Fruit fly (Drosophila melanogaster) whole organism, adult: ENCODE measurements around the gene Rala.

ENCODE experiments used
- CG11617 ChIP-seq: fragments of 200-800 bp; sonication (Bioruptor generic); optimal IDR thresholded peaks from 2 replicates; lab custom pipeline; 2017; ENCODE audit warnings: mild to moderate bottlenecking, missing biosample characterization, missing genetic modification reagents, missing genetic modification characterization
- CG12768 ChIP-seq: fragments of 200-800 bp; sonication (Bioruptor generic); optimal IDR thresholded peaks from 2 replicates; lab custom pipeline; 2017; ENCODE audit warnings: missing biosample characterization, missing genetic modification characterization, mild to moderate bottlenecking, moderate library complexity, missing genetic modification reagents
- CG14711 ChIP-seq: fragments of 200-800 bp; sonication (Bioruptor generic); optimal IDR thresholded peaks from 2 replicates; lab custom pipeline; 2018; ENCODE audit warnings: missing biosample characterization, mild to moderate bottlenecking, missing genetic modification characterization, moderate library complexity
- CG1620 ChIP-seq: fragments of 200-800 bp; sonication (Bioruptor generic); optimal IDR thresholded peaks from 2 replicates; lab custom pipeline; 2016; ENCODE audit warnings: missing biosample characterization, missing genetic modification characterization
- CG33017 ChIP-seq: fragments of 200-800 bp; sonication (Bioruptor generic); optimal IDR thresholded peaks from 2 replicates; lab custom pipeline; 2018; ENCODE audit warnings: missing biosample characterization, mild to moderate bottlenecking, missing genetic modification characterization, moderate library complexity
- CG5204 ChIP-seq: fragments of 200-800 bp; sonication (Bioruptor generic); optimal IDR thresholded peaks from 2 replicates; lab custom pipeline; 2016; ENCODE audit warnings: missing biosample characterization, missing genetic modification characterization
- CG7045 ChIP-seq: fragments of 200-800 bp; sonication (Bioruptor generic); optimal IDR thresholded peaks from 2 replicates; lab custom pipeline; 2017; ENCODE audit warnings: missing biosample characterization, mild to moderate bottlenecking, missing genetic modification characterization
- CG7101 ChIP-seq: fragments of 200-800 bp; sonication (Bioruptor generic); optimal IDR thresholded peaks from 2 replicates; lab custom pipeline; 2018; ENCODE audit warnings: missing biosample characterization, mild to moderate bottlenecking, missing genetic modification characterization, moderate library complexity
- Clk ChIP-seq: fragments of 200-800 bp; sonication (Bioruptor generic); optimal IDR thresholded peaks from 2 replicates; lab custom pipeline; 2017; ENCODE audit warnings: missing biosample characterization, missing genetic modification characterization
- Crg-1 ChIP-seq: fragments of 200-800 bp; sonication (Bioruptor generic); optimal IDR thresholded peaks from 2 replicates; lab custom pipeline; 2016; ENCODE audit warnings: missing biosample characterization, missing genetic modification characterization
- Hr96 ChIP-seq: fragments of 200-800 bp; sonication (Bioruptor generic); optimal IDR thresholded peaks from 2 replicates; lab custom pipeline; 2016; ENCODE audit warnings: missing biosample characterization, missing genetic modification characterization
- Mnt ChIP-seq: fragments of 200-800 bp; sonication (Bioruptor generic); optimal IDR thresholded peaks from 2 replicates; lab custom pipeline; 2016; ENCODE audit warnings: missing biosample characterization, mild to moderate bottlenecking, missing genetic modification characterization
- bab1 ChIP-seq: fragments of 200-800 bp; sonication (Bioruptor generic); optimal IDR thresholded peaks from 3 replicates; lab custom pipeline; 2019; ENCODE audit warnings: missing biosample characterization, mild to moderate bottlenecking, missing genetic modification characterization, moderate library complexity
- cic ChIP-seq: fragments of 200-800 bp; sonication (Bioruptor generic); optimal IDR thresholded peaks from 2 replicates; lab custom pipeline; 2017; ENCODE audit warnings: missing biosample characterization, mild to moderate bottlenecking, missing genetic modification characterization, moderate library complexity
- cnc ChIP-seq, 2 experiments: fragments of >200 bp; optimal IDR thresholded peaks; 2 replicates each; lab custom pipeline; 2017
- kay ChIP-seq: fragments of 200-800 bp; sonication (Bioruptor generic); peaks from one replicate; lab custom pipeline; 2016; ENCODE audit warnings: missing biosample characterization, missing genetic modification characterization, borderline replicate concordance
- ovo ChIP-seq: fragments of 200-800 bp; sonication (Bioruptor generic); optimal IDR thresholded peaks from 2 replicates; lab custom pipeline; 2016; ENCODE audit warnings: missing biosample characterization, missing genetic modification characterization
- pad ChIP-seq: fragments of 200-800 bp; sonication (Bioruptor generic); optimal IDR thresholded peaks from 3 replicates; lab custom pipeline; 2017; ENCODE audit warnings: missing biosample characterization, missing genetic modification characterization, mild to moderate bottlenecking, moderate library complexity, missing genetic modification reagents
- tj ChIP-seq: fragments of 200-800 bp; sonication (Bioruptor generic); optimal IDR thresholded peaks from 3 replicates; lab custom pipeline; 2017; ENCODE audit warnings: missing biosample characterization, mild to moderate bottlenecking, missing genetic modification characterization, moderate library complexity
- toe ChIP-seq: fragments of 200-800 bp; sonication (Bioruptor generic); optimal IDR thresholded peaks from 2 replicates; lab custom pipeline; 2016; ENCODE audit warnings: missing biosample characterization, missing genetic modification characterization

Gene Rala

DNA sequence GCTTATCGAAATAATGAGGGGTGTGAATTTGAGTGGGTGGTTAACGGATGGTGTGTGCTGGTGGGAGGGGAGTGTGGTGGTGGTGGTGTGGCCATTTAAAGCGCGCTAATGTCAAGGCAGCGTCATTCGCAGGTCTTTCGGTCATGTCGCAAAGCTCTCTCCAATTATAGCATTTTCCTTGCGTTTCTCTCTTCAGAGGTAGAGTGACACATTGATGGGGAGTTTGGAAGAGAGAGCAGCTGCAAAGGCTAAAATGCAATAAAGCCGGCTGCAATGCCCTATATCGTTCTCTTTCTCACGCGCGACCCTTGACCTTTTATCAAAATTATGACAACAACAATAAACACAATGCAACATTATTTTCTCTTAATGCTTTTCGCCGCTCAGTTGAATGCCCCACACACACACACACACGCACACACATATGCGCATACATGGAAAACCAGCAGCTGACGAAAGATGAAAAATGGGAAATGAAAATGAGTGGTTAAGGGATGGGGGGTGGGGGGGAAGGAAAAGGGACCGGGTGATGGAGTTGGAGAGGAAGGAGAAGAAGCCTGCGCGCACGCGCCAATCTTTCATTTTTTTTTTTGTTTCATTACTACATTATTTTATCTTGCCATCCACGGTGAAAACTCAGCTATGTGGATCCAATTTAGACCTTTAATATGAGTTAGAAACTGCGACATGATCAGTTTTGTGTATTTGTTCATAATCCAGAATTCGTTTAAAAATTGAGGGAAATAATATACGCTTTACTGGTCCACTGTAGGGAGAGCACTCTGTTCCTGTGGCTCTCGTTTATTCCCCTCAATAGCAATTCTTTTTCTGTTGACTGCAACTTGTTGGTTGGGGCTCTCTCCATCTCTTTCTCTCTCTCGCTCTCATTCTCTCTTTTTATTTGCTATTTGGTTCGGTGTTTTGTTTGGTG is 27.5 kb downstream of the Rala start:
- peak; percentile 53 for TF ChIP-seq toe (GFP tag; lab: Kevin White, UChicago)
- TF ChIP-seq bab1 (GFP tag; lab: Kevin White, UChicago) = peak; percentile 39
- TF ChIP-seq CG11617 = peak; percentile 23
- no peak for TF ChIP-seq cnc (optimal IDR thresholded peaks at IDR 0.05; lab: Kevin White, UChicago)
- TF ChIP-seq Hr96 (GFP tag; lab: Kevin White, UChicago) = no peak
- TF ChIP-seq CG7101 = peak; percentile 71
- TF ChIP-seq pad = peak; percentile 65
- peak; percentile 38 for TF ChIP-seq Mnt (GFP tag; lab: Kevin White, UChicago)
- TF ChIP-seq CG12768 = peak; percentile 72
- peak; percentile 69 for TF ChIP-seq CG14711 (tag; lab: Kevin White, UChicago)
- TF ChIP-seq Clk (GFP tag; lab: Kevin White, UChicago) = no peak
- peak; percentile 68 for TF ChIP-seq CG33017 (tag; lab: Kevin White, UChicago)
- TF ChIP-seq CG1620 (GFP tag; lab: Kevin White, UChicago) = no peak
- TF ChIP-seq CG7045 (GFP tag; lab: Kevin White, UChicago) = peak; percentile 46
- TF ChIP-seq cic (GFP tag; lab: Kevin White, UChicago) = no peak
- peak; percentile 13 for TF ChIP-seq CG5204
- TF ChIP-seq Crg-1 (GFP tag; lab: Kevin White, UChicago) = peak; percentile 17
- TF ChIP-seq tj = peak; percentile 17
- no peak for TF ChIP-seq ovo
- no peak for TF ChIP-seq kay

DNA sequence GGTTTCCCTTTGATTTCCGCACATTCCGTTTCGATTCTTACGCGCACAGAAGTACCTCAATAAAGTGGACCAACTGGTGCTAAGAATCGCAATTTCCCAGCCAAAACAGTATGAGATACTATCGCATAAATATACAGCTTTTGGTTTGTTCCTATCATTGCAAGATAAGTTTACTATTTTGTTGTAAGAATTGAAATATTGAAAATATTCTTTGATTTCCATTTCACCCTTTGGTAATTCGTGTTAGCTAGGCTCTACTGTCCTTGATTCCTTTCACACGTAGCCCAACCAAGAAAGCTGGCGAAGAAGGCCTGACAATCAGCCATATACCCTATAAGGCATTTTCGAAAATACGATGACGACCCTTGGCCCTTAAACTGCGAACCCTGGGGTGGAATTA is 28.8 kb downstream of the Rala start:
- no peak for TF ChIP-seq CG11617
- TF ChIP-seq Crg-1 (GFP tag; lab: Kevin White, UChicago) = no peak
- TF ChIP-seq Mnt (GFP tag; lab: Kevin White, UChicago) = peak; percentile 2
- no peak for TF ChIP-seq CG12768
- TF ChIP-seq CG7101 = peak; percentile 0
- TF ChIP-seq CG14711 (tag; lab: Kevin White, UChicago) = no peak
- TF ChIP-seq kay = no peak

DNA sequence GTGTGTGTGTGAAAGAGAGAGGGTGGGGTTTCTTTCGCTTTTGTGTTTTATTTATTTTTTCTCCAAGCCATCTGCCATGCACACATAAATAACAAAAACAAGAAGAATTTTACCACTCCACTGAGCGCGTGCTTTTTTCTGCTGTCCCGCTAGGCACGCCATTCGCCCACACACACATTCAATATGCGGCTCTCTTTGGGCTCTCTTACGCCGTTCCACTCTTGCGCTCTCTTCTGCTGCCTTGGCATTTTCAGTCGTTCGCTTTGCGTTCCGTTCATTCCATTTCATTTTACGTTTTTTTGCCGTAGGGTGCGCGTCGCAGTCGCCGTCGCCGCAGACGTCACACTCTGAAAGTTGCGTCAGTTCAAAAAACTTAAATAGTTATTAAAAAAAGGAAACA is 30.4 kb downstream of the Rala start:
- TF ChIP-seq pad (peak; percentile 57), Crg-1 (GFP tag; lab: Kevin White, UChicago) (peak; percentile 38), Clk (GFP tag; lab: Kevin White, UChicago) (no peak), Hr96 (GFP tag; lab: Kevin White, UChicago) (no peak), CG12768 (no peak), CG5204 (no peak), CG14711 (tag; lab: Kevin White, UChicago) (no peak), CG7045 (GFP tag; lab: Kevin White, UChicago) (no peak), bab1 (GFP tag; lab: Kevin White, UChicago) (peak; percentile 44), CG7101 (peak; percentile 18), tj (peak; percentile 89), cic (GFP tag; lab: Kevin White, UChicago) (peak; percentile 31), ovo (no peak), Mnt (GFP tag; lab: Kevin White, UChicago) (peak; percentile 92), CG1620 (GFP tag; lab: Kevin White, UChicago) (no peak), CG11617 (peak; percentile 32), kay (no peak), cnc (optimal IDR thresholded peaks at IDR 0.05; lab: Kevin White, UChicago) (no peak), CG33017 (tag; lab: Kevin White, UChicago) (peak; percentile 26), toe (GFP tag; lab: Kevin White, UChicago) (no peak)

DNA sequence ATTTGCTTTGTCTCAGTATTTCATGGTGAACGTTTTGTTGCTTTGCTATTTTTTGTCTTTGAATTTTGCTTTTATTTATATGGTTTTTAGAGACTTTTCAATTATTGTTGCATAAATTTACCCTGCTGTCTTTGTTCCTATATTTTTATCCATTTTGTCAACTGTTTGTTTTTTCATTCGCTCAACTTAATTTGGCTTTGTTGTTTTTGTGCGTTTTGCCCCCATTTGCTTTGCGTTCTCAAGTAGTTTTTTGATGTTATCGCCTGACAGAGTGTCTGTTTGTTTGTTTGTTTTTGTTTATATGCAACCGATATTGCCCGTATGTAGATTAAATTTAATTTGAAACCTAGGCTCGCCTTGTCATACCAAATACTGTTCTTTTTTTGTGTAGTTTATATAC is 30.9 kb downstream of the Rala start:
- peak; percentile 89 for TF ChIP-seq kay
- no peak for TF ChIP-seq cnc (optimal IDR thresholded peaks at IDR 0.05; lab: Kevin White, UChicago)

DNA sequence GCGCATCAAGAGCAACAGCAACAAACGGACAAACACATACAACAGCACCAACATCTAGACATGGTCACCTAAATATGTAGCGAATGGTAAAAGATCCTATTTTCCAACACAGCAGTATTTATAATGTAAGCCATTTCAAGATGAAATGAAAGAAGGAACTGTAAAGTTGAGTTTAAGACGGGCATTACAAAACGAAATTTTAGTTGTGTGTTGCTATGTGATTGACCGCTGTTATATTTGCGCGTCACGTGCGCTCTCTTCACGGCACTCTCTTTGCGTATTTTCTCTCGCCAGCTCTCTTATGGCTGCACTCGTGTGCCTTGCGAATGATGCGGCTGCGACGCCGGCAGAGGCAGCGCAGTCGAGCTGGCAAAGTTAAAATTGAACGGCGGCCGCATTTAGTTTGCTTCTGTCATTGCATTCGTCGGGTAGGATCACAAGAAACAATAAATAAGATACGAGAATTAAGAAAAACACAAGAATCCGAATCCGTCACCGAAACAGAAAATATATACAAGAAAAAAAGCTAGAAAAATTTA is 31.5 kb downstream of the Rala start:
- TF ChIP-seq pad (no peak), CG14711 (tag; lab: Kevin White, UChicago) (peak; percentile 41), bab1 (GFP tag; lab: Kevin White, UChicago) (peak; percentile 13), Crg-1 (GFP tag; lab: Kevin White, UChicago) (peak; percentile 3), tj (no peak), CG7101 (peak; percentile 40), Mnt (GFP tag; lab: Kevin White, UChicago) (peak; percentile 65)

DNA sequence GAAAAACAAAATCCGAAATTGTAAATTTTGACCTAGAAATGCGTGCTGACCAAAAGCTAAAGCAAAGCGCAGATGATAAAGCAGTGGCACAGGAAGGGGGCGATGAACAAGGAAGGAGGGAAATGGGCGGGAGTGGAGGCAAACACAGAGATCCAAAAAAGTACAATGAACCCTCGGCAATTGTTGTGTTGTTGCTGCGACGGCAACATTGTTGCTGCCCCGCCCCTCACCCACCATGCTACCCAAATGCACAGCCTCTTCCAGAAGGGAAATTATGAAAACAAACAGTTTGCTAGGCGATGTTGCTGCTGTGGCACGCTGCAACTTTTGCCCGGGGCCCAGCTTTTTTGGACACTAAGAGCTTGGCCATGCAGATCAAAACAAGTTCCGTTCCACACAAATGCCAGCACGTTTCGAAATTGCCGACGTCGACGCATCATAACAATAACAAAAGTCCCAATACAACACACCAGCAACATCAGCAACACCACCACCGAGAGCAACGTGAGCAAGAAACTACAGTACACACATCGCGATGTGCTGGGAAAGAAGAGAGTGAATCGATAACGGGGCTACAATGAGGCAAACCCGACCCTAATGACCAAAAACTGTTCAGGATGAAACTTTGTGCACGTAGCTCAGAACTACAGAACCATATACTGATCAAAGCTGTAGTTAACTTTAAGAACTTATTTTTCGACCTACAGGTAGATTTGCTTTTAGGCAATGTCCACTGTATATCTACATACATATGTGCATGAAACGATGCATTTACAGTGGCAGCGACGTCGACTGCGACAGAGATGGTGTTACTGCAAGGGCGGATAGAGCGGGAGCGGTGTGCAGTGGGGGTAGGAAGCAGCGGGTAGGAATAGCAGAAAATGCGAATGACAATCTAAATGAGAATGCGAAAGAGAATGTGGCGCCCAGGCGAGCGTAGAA is 32.7 kb downstream of the Rala start:
- TF ChIP-seq CG14711 (tag; lab: Kevin White, UChicago) (peak; percentile 71), CG33017 (tag; lab: Kevin White, UChicago) (peak; percentile 42), Crg-1 (GFP tag; lab: Kevin White, UChicago) (no peak), cnc (optimal IDR thresholded peaks at IDR 0.05; lab: Kevin White, UChicago) (no peak), toe (GFP tag; lab: Kevin White, UChicago) (peak; percentile 12), kay (no peak), Clk (GFP tag; lab: Kevin White, UChicago) (peak; percentile 18), tj (peak; percentile 86), CG7045 (GFP tag; lab: Kevin White, UChicago) (peak; percentile 39), pad (peak; percentile 62), CG12768 (peak; percentile 62), CG1620 (GFP tag; lab: Kevin White, UChicago) (peak; percentile 45), CG7101 (peak; percentile 50), CG11617 (peak; percentile 55), Mnt (GFP tag; lab: Kevin White, UChicago) (peak; percentile 78), ovo (no peak), Hr96 (GFP tag; lab: Kevin White, UChicago) (no peak), CG5204 (peak; percentile 62), cic (GFP tag; lab: Kevin White, UChicago) (no peak), bab1 (GFP tag; lab: Kevin White, UChicago) (peak; percentile 87)
